Worm (Caenorhabditis elegans) whole organism, dauer: Measurements from ENCODE around the gene str-6.
"Not testable (repeated sequence)": the region's sequence is repeated elsewhere in the genome, so short reads cannot be mapped to it uniquely, and the experiment has no call there.

Source experiments
- unc-62 ChIP-seq: sonication (generic microtip); optimal IDR thresholded peaks from 2 replicates; lab custom pipeline; 2017; ENCODE audit warnings: missing biosample characterization, missing genetic modification reagents, missing genetic modification characterization

The str-6 gene

DNA sequence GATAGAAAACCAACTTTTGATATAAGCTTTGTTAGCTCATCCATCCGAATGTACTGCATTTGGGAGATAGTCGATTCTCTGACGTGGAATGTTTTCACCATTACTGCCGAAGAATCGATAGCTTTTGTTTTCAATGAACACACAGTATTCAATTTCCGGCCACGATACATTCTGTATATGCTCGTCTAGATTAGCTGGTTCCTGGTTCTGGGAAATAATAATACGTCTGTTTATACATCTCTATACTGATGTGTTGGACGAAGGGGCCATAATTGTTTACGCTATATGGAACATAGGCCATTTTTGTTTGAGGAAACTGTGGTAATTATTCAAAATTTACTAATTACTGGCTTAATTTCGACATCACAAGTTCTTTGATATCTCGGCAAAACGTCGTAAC lies at the start of gene str-6:
Gene str-6, minus strand, starts transcription at position 101 of the 400 bp plus-strand sequence.
- TF ChIP-seq unc-62 (GFP tag; lab: Kevin White, UChicago), result no peak

ce11 chrV:15798108-15798507 lies 48.1 kb upstream of the str-6 start, which contains the start of gene T26E4.10:
TSS of gene T26E4.10 (minus strand) at chrV:15798208.
- no peak for TF ChIP-seq unc-62 (GFP tag; lab: Kevin White, UChicago)

ce11 chrV:15796087-15796486 lies 46.1 kb upstream of the str-6 start, which contains the start of gene nhr-223:
TSS of gene nhr-223 (plus strand) at chrV:15796387.
- no peak for TF ChIP-seq unc-62 (GFP tag; lab: Kevin White, UChicago)

- no peak for TF ChIP-seq unc-62 (GFP tag; lab: Kevin White, UChicago)
Measured at ce11 chrV:15793270-15793669, 43.2 kb upstream of the str-6 start, which contains the start of gene T26E4.7. TSS of gene T26E4.7 (plus strand) at chrV:15793570.

ce11 chrV:15792409-15792808 lies 42.4 kb upstream of the str-6 start, which contains the start of gene T26E4.4:
TSS of gene T26E4.4 (minus strand) at chrV:15792509.
- no peak for TF ChIP-seq unc-62 (GFP tag; lab: Kevin White, UChicago)

- TF ChIP-seq unc-62 (GFP tag; lab: Kevin White, UChicago), result no peak
Measured at ce11 chrV:15782494-15782893, 32.5 kb upstream of the str-6 start, which contains the start of gene T26E4.3. TSS of gene T26E4.3 (plus strand) at chrV:15782794.

ce11 chrV:15781086-15781485 lies 31.1 kb upstream of the str-6 start, which contains the start of gene T26E4.2:
TSS of gene T26E4.2 (plus strand) at chrV:15781386.
- TF ChIP-seq unc-62 (GFP tag; lab: Kevin White, UChicago), result no peak

ce11 chrV:15779128-15779729 lies 29.2 kb upstream of the str-6 start, which contains the start of the genes nhr-285 and irld-52:
TSS of gene nhr-285 (minus strand) at chrV:15779228.
TSS of gene irld-52 (plus strand) at chrV:15779679.
- TF ChIP-seq unc-62 (GFP tag; lab: Kevin White, UChicago), result no peak

DNA sequence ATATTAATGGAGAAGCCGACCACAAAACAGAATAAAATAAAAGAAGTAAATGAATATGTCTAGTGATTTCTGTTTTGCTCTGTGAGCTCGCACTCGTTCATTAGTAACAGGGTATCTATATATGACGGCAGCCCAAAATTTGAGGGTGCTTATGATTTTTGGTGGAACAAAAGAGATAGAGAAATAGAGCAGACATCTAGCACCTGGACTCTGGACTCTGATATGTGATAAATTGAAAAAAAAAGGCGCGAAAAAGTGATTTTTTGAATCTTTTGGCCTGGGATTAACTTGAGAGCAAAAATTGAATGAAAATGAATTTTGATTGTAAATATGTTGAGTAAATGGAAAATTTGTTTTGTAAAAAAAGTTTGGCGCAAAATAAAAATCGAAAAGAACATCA lies 26.6 kb upstream of the str-6 start, which contains the start of gene nhr-283:
Gene nhr-283, minus strand, starts transcription at position 101 of the 400 bp plus-strand sequence.
- no peak for TF ChIP-seq unc-62 (GFP tag; lab: Kevin White, UChicago)

DNA sequence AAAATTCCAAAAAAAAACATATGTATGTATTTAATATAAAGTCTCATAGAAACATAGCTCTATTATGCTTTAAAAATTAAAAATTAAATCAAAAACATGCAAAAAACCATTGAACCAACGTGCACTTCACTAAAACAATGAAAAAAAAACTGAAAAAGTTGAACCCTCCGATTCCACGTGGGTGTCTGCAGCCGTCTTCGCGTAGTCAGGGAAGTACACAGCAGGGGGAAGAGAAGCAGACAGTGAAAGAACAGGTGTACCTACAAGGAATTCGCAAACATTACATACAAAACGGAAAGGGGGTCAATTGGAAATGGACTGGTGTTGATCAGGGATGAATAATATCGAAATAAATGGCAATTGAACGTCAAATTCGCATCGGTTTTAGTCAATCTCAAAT lies 23.9 kb upstream of the str-6 start:
- no peak for TF ChIP-seq unc-62 (GFP tag; lab: Kevin White, UChicago)

DNA sequence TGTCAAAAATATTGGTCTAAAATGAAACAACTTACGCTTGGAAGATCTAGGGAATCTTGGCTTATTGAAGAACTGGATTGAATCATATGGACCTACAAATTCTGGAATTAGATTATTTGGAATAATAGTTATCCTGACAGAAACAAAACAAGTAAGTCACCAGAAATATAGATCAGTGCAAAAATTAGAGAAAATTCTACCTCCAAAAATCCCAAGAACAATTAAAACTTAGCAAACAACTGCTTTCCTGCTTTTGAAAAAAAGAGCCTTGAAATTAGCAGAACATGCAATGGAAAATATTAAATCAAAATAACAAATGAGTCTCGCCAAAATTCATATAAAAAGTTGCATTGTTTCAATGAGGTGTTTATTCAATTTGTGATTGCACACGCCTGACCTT lies 23.1 kb upstream of the str-6 start, which contains the start of gene nhr-60:
Gene nhr-60, minus strand, starts transcription at position 101 of the 400 bp plus-strand sequence.
- TF ChIP-seq unc-62 (GFP tag; lab: Kevin White, UChicago), result no peak

DNA sequence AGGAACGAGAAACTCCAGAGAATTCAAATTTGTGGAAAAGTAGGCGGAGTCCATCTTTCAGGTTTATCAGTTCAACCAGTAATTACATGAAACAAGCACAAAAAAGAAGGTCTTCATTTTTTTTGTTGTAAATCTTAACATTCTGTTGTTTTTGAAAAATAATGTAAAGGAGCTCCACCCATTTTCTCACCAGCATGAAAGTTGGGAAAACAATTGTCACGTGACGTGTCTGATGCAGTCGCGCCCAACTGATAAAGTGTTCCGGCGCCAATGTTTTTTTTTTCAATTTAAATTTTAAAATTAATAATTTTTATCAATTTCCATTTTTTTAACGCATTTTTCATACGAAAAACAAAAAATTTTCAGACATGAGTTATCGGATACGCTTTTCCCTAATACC lies 19.0 kb upstream of the str-6 start, which contains the start of gene F57A10.4:
Gene F57A10.4, plus strand, starts transcription at position 367 of the 400 bp plus-strand sequence.
- TF ChIP-seq unc-62 (GFP tag; lab: Kevin White, UChicago), result no peak

DNA sequence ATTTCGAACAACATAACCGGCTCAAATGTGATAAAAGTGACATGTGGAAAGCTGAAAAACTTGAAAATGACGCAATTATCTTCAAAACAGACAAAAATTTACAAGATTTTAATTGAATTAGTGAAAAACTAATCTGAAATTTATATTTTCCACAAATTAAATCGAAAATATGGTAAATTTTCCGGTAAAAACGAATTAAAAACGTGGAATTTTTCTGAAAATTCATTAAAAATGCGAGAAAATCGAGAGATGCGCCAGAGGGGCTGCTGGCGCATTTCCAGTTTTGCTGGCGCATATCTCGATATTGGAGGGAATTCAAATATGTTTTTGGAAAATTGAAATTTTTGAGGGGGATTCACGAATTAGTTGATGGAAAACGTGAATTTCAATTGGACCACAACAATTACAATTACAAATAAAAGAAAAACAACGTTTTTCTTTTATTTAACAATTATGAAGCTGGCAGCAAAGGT lies 16.1 kb upstream of the str-6 start, which contains the start of the genes haf-3 and F57A10.2:
Gene haf-3, minus strand, starts transcription at position 51 of the 473 bp plus-strand sequence.
Gene F57A10.2, plus strand, starts transcription at position 454 of the 473 bp plus-strand sequence.
- no peak for TF ChIP-seq unc-62 (GFP tag; lab: Kevin White, UChicago)

DNA sequence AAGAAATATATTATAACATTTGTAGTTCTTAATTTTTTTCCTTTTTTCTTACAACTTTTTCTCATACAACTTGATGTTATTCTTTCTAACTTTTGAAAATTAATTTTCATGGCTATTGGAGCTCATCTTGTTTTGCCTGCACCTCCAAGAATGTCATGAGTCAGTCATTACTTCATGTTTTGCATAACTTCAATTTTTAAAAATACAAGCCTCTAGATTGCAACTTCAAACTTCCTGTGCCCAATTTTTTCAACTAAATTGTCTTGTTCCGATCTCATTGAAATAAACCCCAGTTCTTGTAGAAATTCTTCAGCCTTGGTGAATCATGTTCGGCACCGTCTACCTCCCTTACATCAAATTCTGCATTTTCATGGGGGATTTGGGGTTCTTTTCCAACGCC lies 8.4 kb upstream of the str-6 start, which contains the start of gene str-9:
Gene str-9, plus strand, starts transcription at position 301 of the 400 bp plus-strand sequence.
- no peak for TF ChIP-seq unc-62 (GFP tag; lab: Kevin White, UChicago)

DNA sequence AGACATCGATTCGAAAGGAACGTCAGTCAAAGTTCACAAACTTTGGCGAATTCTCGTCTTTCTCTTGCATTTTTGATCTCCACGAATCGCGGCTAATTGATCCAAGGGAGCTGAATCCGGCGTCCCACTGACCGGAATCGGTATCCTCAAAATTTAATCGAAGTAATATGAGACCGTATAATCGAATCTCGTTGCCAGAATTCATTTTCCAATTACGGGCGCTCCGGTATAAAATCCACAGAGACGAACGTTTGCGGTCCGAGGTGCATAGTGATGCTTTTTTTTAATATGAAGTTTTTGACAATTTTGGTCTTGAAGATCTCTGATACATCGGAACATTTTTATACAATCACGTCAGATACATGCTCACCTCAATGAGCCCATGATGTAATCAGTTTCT lies 7.6 kb upstream of the str-6 start:
- TF ChIP-seq unc-62 (GFP tag; lab: Kevin White, UChicago), result no peak

DNA sequence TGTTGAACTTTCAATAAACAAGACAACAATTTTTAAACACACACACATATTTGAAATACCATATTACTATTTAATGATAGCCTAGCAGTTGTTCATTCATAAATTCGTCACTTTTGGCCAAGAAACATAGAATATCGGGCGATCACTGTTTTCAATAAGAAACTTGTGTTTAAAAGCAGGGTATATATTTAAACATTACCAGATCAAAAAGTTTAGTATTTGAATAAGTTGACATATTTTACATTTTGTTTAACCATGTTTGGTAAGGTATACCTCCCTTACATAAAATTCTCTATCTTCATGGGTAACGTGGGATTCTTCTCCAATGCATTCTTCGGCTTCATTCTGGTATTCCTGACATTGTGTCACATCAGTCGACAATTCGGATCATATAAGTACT lies 4.7 kb upstream of the str-6 start, which contains the start of gene str-8:
Gene str-8, plus strand, starts transcription at position 301 of the 400 bp plus-strand sequence.
- not testable (repeated sequence) for TF ChIP-seq unc-62 (GFP tag; lab: Kevin White, UChicago)
